Fruit fly (Drosophila melanogaster): ENCODE measurements around the gene CG17625.

dm6 chr3R:22673528-22673959 lies 13.1 kb upstream of the CG17625 start:
- TF ChIP-seq tj (GFP tag; optimal IDR thresholded peaks at IDR 0.05) (no peak), kay (GFP tag; ENCODE audit: borderline replicate concordance) (no peak), Clk (GFP tag; optimal IDR thresholded peaks at IDR 0.05) (no peak), toe (GFP tag; optimal IDR thresholded peaks at IDR 0.05) (no peak), CG1620 (GFP tag; optimal IDR thresholded peaks at IDR 0.05) (no peak), CG7045 (GFP tag; optimal IDR thresholded peaks at IDR 0.05) (no peak)

Measured in whole organism, adult.